Fruit fly (Drosophila melanogaster): ENCODE measurements around the gene CG12155.
A peak's percentile ranks its signal among the peaks of the same experiment; 100 is the strongest.

Gene CG12155

DNA sequence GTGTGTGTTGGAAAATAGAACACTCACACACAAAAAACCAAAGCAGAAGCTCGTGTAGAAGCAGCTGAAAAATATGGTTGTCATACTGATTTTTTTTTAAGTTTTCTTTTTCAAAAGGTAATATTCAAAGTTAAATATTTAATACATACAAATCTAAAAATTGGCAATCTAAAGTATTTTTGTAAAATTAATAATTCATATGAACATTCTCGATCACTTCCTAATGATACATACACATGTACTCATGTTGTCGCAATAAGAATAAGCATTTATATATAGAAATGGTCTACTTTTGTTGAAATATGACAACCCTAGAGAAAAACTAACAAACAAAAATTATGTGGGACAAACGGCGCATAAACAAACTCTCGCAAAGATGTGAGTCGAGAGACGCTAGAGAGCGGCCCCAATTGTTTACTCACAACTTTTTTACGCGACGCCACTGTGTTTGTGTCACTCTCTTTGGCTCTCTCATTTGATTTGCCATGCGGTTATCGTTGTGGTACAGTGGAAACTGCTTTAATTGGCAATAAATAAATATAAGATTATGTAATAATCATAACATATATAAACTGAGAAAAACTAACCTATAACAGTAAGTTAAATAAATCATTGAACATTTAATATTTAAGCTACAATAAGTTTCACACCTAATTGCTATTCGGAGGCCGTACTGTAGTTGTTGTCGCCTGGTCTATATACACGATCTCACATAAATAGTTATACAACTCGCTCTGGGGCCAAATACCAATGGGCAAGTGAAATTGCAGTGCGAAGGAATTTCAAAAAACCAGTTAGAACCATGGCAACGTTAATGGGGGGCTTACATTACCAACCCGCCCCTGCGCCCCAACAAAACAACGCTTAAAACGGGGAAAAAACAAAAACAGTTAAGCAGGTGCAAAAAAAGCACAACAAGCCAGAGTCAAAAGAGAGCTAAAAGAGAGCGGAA, 21.9 kb upstream of the CG12155 start (continued):
- TF ChIP-seq CG8388 (GFP tag; optimal IDR thresholded peaks at IDR 0.05): peak; percentile 97
- TF ChIP-seq onecut (GFP tag; IDR thresholded peaks at IDR 0.05): peak; percentile 94
- peak; percentile 41 for TF ChIP-seq CG33213 (GFP tag; optimal IDR thresholded peaks at IDR 0.05)
- TF ChIP-seq Sox100B (GFP tag; optimal IDR thresholded peaks at IDR 0.05): peak; percentile 96
- TF ChIP-seq bowl (GFP tag; IDR thresholded peaks at IDR 0.05): peak; percentile 98
- TF ChIP-seq CG6272 (GFP tag; IDR thresholded peaks at IDR 0.05): peak; percentile 97
- peak; percentile 96 for TF ChIP-seq gsb-n (tag; optimal IDR thresholded peaks at IDR 0.05)
- peak; percentile 98 for TF ChIP-seq al (GFP tag; IDR thresholded peaks at IDR 0.05)
- no peak for TF ChIP-seq Dfd (GFP tag; optimal IDR thresholded peaks at IDR 0.05)
- TF ChIP-seq hbn (GFP tag; IDR thresholded peaks at IDR 0.05; ENCODE audit: partially characterized antibody): no peak
- peak; percentile 97 for TF ChIP-seq tin (GFP tag; optimal IDR thresholded peaks at IDR 0.05)
- peak; percentile 98 for TF ChIP-seq CG5953 (GFP tag; IDR thresholded peaks at IDR 0.05)
- peak; percentile 97 for TF ChIP-seq CG11504 (tag; optimal IDR thresholded peaks at IDR 0.05)
- TF ChIP-seq CG14965 (GFP tag; optimal IDR thresholded peaks at IDR 0.05; ENCODE audit: borderline replicate concordance): no peak
- TF ChIP-seq rib (GFP tag; IDR thresholded peaks at IDR 0.05): peak; percentile 99
- no peak for TF ChIP-seq CG14860 (GFP tag; IDR thresholded peaks at IDR 0.05; ENCODE audit: partially characterized antibody)
- TF ChIP-seq dmrt99B (tag; optimal IDR thresholded peaks at IDR 0.05): peak; percentile 99
- peak; percentile 91 for TF ChIP-seq dmrt11E (tag; optimal IDR thresholded peaks at IDR 0.05)
- TF ChIP-seq klu (GFP tag; IDR thresholded peaks at IDR 0.05): peak; percentile 95
- TF ChIP-seq schlank (tag; optimal IDR thresholded peaks at IDR 0.05): peak; percentile 94
- peak; percentile 98 for TF ChIP-seq CG12391 (tag; optimal IDR thresholded peaks at IDR 0.05)
- TF ChIP-seq cwo (GFP tag; optimal IDR thresholded peaks at IDR 0.05): peak; percentile 94
- peak; percentile 99 for TF ChIP-seq CG12659 (GFP tag; optimal IDR thresholded peaks at IDR 0.05)
- TF ChIP-seq bcd (GFP tag; optimal IDR thresholded peaks at IDR 0.05): peak; percentile 97
- TF ChIP-seq pnt (GFP tag; optimal IDR thresholded peaks at IDR 0.05): peak; percentile 59
- no peak for TF ChIP-seq hb (GFP tag; IDR thresholded peaks at IDR 0.05; ENCODE audit: partially characterized antibody)
- TF ChIP-seq CG14667 (GFP tag; IDR thresholded peaks at IDR 0.05): peak; percentile 97
- no peak for TF ChIP-seq fru (optimal IDR thresholded peaks at IDR 0.05)
- TF ChIP-seq B-H1 (GFP tag; IDR thresholded peaks at IDR 0.05): peak; percentile 97
- peak; percentile 59 for TF ChIP-seq chn (GFP tag; optimal IDR thresholded peaks at IDR 0.05)
- peak; percentile 98 for TF ChIP-seq CG6689 (GFP tag; IDR thresholded peaks at IDR 0.05)
- peak; percentile 90 for TF ChIP-seq CG11560 (tag; IDR thresholded peaks at IDR 0.05)
- TF ChIP-seq CG12744 (GFP tag; optimal IDR thresholded peaks at IDR 0.05): peak; percentile 76
- peak; percentile 99 for TF ChIP-seq Drgx (GFP tag; IDR thresholded peaks at IDR 0.05)
- peak; percentile 98 for TF ChIP-seq unpg (GFP tag; optimal IDR thresholded peaks at IDR 0.05)
- peak; percentile 91 for TF ChIP-seq slou (GFP tag; optimal IDR thresholded peaks at IDR 0.05)
- TF ChIP-seq BtbVII (GFP tag; optimal IDR thresholded peaks at IDR 0.05): peak; percentile 97
- TF ChIP-seq Med (GFP tag): peak; percentile 98
- TF ChIP-seq Tbp (GFP tag; optimal IDR thresholded peaks at IDR 0.05): no peak
- peak; percentile 66 for TF ChIP-seq Bdp1 (GFP tag; optimal IDR thresholded peaks at IDR 0.05)
- TF ChIP-seq ara (GFP tag; IDR thresholded peaks at IDR 0.05): peak; percentile 97
- TF ChIP-seq CG9817 (tag; optimal IDR thresholded peaks at IDR 0.05): peak; percentile 99
- TF ChIP-seq CG6654 (GFP tag; optimal IDR thresholded peaks at IDR 0.05): peak; percentile 84
- TF ChIP-seq Side (GFP tag; optimal IDR thresholded peaks at IDR 0.05): peak; percentile 1
- no peak for TF ChIP-seq HLH4C (GFP tag; IDR thresholded peaks at IDR 0.05; ENCODE audit: partially characterized antibody)
- TF ChIP-seq dysf (GFP tag; IDR thresholded peaks at IDR 0.05): peak; percentile 99
- TF ChIP-seq cad (GFP tag; optimal IDR thresholded peaks at IDR 0.05): no peak
- peak; percentile 95 for TF ChIP-seq sim (GFP tag; IDR thresholded peaks at IDR 0.05)
- peak; percentile 99 for TF ChIP-seq Awh (GFP tag; IDR thresholded peaks at IDR 0.05)

Data from whole organism, embryonic.